Worm (Caenorhabditis elegans): ENCODE measurements around the gene picc-1.
"Not testable (repeated sequence)": the region's sequence is repeated elsewhere in the genome, so short reads cannot be mapped to it uniquely, and the experiment has no call there.

picc-1 gene

ce11 chrV:6044448-6044847 lies 25.7 kb downstream of the picc-1 start:
- no peak for TF ChIP-seq him-1 (tag; optimal IDR thresholded peaks at IDR 0.05)

ce11 chrV:6044853-6045594 lies 26.2 kb downstream of the picc-1 start, which contains the start of gene R01B10.3:
TSS of gene R01B10.3 (minus strand) at chrV:6045129.
- TF ChIP-seq him-1 (tag; optimal IDR thresholded peaks at IDR 0.05): no peak
- no peak for TF ChIP-seq dao-5 (tag; optimal IDR thresholded peaks at IDR 0.05)
- TF ChIP-seq W03F9.2 (tag; optimal IDR thresholded peaks at IDR 0.05): no peak

ce11 chrV:6047818-6048217 lies 29.0 kb downstream of the picc-1 start, which contains the start of gene pgap-3:
TSS of gene pgap-3 (minus strand) at chrV:6047918.
- no peak for TF ChIP-seq dao-5 (tag; optimal IDR thresholded peaks at IDR 0.05)
- no peak for TF ChIP-seq W03F9.2 (tag; optimal IDR thresholded peaks at IDR 0.05)
- no peak for TF ChIP-seq him-1 (tag; optimal IDR thresholded peaks at IDR 0.05)

ce11 chrV:6051159-6051558 lies 32.4 kb downstream of the picc-1 start, which contains the start of gene jamp-1:
TSS of gene jamp-1 (minus strand) at chrV:6051259.
- TF ChIP-seq W03F9.2 (tag; optimal IDR thresholded peaks at IDR 0.05) (no peak), dao-5 (tag; optimal IDR thresholded peaks at IDR 0.05) (no peak), him-1 (tag; optimal IDR thresholded peaks at IDR 0.05) (no peak)

- peak; percentile 92 for TF ChIP-seq W03F9.2 (tag; optimal IDR thresholded peaks at IDR 0.05)
- no peak for TF ChIP-seq dao-5 (tag; optimal IDR thresholded peaks at IDR 0.05)
- TF ChIP-seq him-1 (tag; optimal IDR thresholded peaks at IDR 0.05): peak; percentile 56
Measured at ce11 chrV:6053188-6053687, 34.4 kb downstream of the picc-1 start, which contains the start of gene seip-1. TSS of gene seip-1 (minus strand) at chrV:6053238.

ce11 chrV:6055289-6055688 lies 36.5 kb downstream of the picc-1 start, which contains the start of gene srd-20:
TSS of gene srd-20 (plus strand) at chrV:6055589.
- TF ChIP-seq dao-5 (tag; optimal IDR thresholded peaks at IDR 0.05): no peak
- no peak for TF ChIP-seq him-1 (tag; optimal IDR thresholded peaks at IDR 0.05)
- no peak for TF ChIP-seq W03F9.2 (tag; optimal IDR thresholded peaks at IDR 0.05)

ce11 chrV:6063330-6063729 lies 44.5 kb downstream of the picc-1 start, which contains the start of gene Y38A10A.2:
TSS of gene Y38A10A.2 (minus strand) at chrV:6063430.
- TF ChIP-seq him-1 (tag; optimal IDR thresholded peaks at IDR 0.05): no peak
- TF ChIP-seq dao-5 (tag; optimal IDR thresholded peaks at IDR 0.05): no peak
- TF ChIP-seq W03F9.2 (tag; optimal IDR thresholded peaks at IDR 0.05): no peak

ce11 chrV:6067112-6067511 lies 48.3 kb downstream of the picc-1 start, which contains the start of gene srh-10:
TSS of gene srh-10 (minus strand) at chrV:6067140.
- TF ChIP-seq W03F9.2 (tag; optimal IDR thresholded peaks at IDR 0.05) (no peak), him-1 (tag; optimal IDR thresholded peaks at IDR 0.05) (no peak), dao-5 (tag; optimal IDR thresholded peaks at IDR 0.05) (no peak)

ce11 chrV:6069968-6070367 lies 51.2 kb downstream of the picc-1 start, which contains the start of gene fbxa-214:
TSS of gene fbxa-214 (minus strand) at chrV:6070068.
- TF ChIP-seq dao-5, him-1, W03F9.2 (tag; optimal IDR thresholded peaks at IDR 0.05): not testable (repeated sequence)
